Worm (Caenorhabditis elegans) whole organism, young adult: ENCODE results near the gene nos-1.

Experiments
- B0035.1 ChIP-seq: sonication (generic microtip); optimal IDR thresholded peaks from 2 replicates; lab custom pipeline; 2016; ENCODE audit warnings: missing genetic modification characterization, mild to moderate bottlenecking, missing compliant biosample characterization, missing genotype, missing genetic modification reagents
- F10E7.11 ChIP-seq: sonication (generic microtip); optimal IDR thresholded peaks from 2 replicates; lab custom pipeline; 2017; ENCODE audit warnings: mild to moderate bottlenecking, missing genetic modification characterization, moderate library complexity, missing compliant biosample characterization
- F33H1.4 ChIP-seq: fragments of 200-800 bp; sonication (Bioruptor generic); IDR thresholded peaks from 2 replicates; pipeline ENCODE4 v1.3.6; 2022; ENCODE audit warnings: missing genetic modification reagents, missing genetic modification characterization, missing compliant biosample characterization
- F49E8.2 ChIP-seq: sonication (generic microtip); optimal IDR thresholded peaks from 3 replicates; lab custom pipeline; 2017; ENCODE audit warnings: missing genetic modification characterization, mild to moderate bottlenecking, missing compliant biosample characterization, antibody characterized with exemption, moderate library complexity; ENCODE audit not compliant: insufficient read depth
- T07F8.4 ChIP-seq: sonication (generic microtip); optimal IDR thresholded peaks from 2 replicates; lab custom pipeline; 2016; ENCODE audit warnings: mild to moderate bottlenecking, missing genetic modification characterization, moderate library complexity, missing compliant biosample characterization
- Y95B8A.8 ChIP-seq: fragments of 200-800 bp; sonication (Bioruptor generic); IDR thresholded peaks from 2 replicates; pipeline ENCODE4 v1.3.6; 2022; ENCODE audit warnings: missing genetic modification reagents, missing genetic modification characterization, missing compliant biosample characterization
- akir-1 ChIP-seq: fragments of 200-800 bp; sonication (Bioruptor generic); optimal IDR thresholded peaks from 2 replicates; lab custom pipeline; 2018; ENCODE audit warnings: mild to moderate bottlenecking, missing genetic modification characterization, moderate library complexity, missing compliant biosample characterization
- atf-7 ChIP-seq: sonication (generic microtip); optimal IDR thresholded peaks from 2 replicates; lab custom pipeline; 2017; ENCODE audit warnings: mild to moderate bottlenecking, missing genetic modification characterization, missing compliant biosample characterization
- bed-2 ChIP-seq: fragments of 200-800 bp; sonication (Bioruptor generic); IDR thresholded peaks from 2 replicates; pipeline ENCODE4 v1.3.6; 2022; ENCODE audit warnings: missing genetic modification reagents, missing genetic modification characterization, missing compliant biosample characterization
- cebp-1 ChIP-seq, 2 experiments: fragments of 200-800 bp in 1 of 2; sonication (Bioruptor generic) in 1 of 2; sonication (generic microtip) in 1 of 2; IDR thresholded peaks in 1 of 2; optimal IDR thresholded peaks in 1 of 2; 2 replicates each; pipeline versions ENCODE4 v1.3.6 to Lab custom; 2017 to 2022; ENCODE audit warnings: missing compliant biosample characterization in 2 of 2, missing genetic modification characterization in 2 of 2, mild to moderate bottlenecking in 1 of 2, missing genetic modification reagents in 1 of 2, moderate library complexity in 1 of 2
- ceh-91 ChIP-seq: fragments of 200-800 bp; sonication (Bioruptor generic); IDR thresholded peaks from 2 replicates; pipeline ENCODE4 v1.3.6; 2022; ENCODE audit warnings: missing genetic modification reagents, missing genetic modification characterization, missing compliant biosample characterization
- chd-7 ChIP-seq: sonication (generic microtip); optimal IDR thresholded peaks from 2 replicates; lab custom pipeline; 2016; ENCODE audit warnings: mild to moderate bottlenecking, missing genetic modification characterization, moderate library complexity, missing compliant biosample characterization
- egl-18 ChIP-seq: fragments of 200-800 bp; sonication (Bioruptor generic); IDR thresholded peaks from 2 replicates; pipeline ENCODE4 v1.3.6; 2022; ENCODE audit warnings: missing genetic modification reagents, missing genetic modification characterization, missing compliant biosample characterization
- egl-44 ChIP-seq: fragments of 200-800 bp; sonication (Bioruptor generic); IDR thresholded peaks from 2 replicates; pipeline ENCODE4 v1.3.6; 2022; ENCODE audit warnings: missing genetic modification reagents, missing genetic modification characterization, missing compliant biosample characterization
- egrh-3 ChIP-seq: fragments of 200-800 bp; sonication (Bioruptor generic); IDR thresholded peaks from 2 replicates; pipeline ENCODE4 v1.3.6; 2022; ENCODE audit warnings: missing genetic modification reagents, missing genetic modification characterization, missing compliant biosample characterization
- ekl-4 ChIP-seq: fragments of 200-800 bp; sonication (Bioruptor generic); IDR thresholded peaks from 2 replicates; pipeline ENCODE4 v1.3.6; 2022; ENCODE audit warnings: missing genetic modification reagents, missing genetic modification characterization, missing compliant biosample characterization
- fkh-3 ChIP-seq: sonication (generic microtip); optimal IDR thresholded peaks from 2 replicates; lab custom pipeline; 2016; ENCODE audit warnings: mild to moderate bottlenecking, missing genetic modification characterization, missing compliant biosample characterization
- gei-17 ChIP-seq: fragments of 200-800 bp; sonication (Bioruptor generic); optimal IDR thresholded peaks from 2 replicates; lab custom pipeline; 2018; ENCODE audit warnings: mild to moderate bottlenecking, missing genetic modification characterization, missing compliant biosample characterization
- hlh-12 ChIP-seq: sonication (generic microtip); optimal IDR thresholded peaks from 2 replicates; lab custom pipeline; 2016; ENCODE audit warnings: missing genetic modification characterization, missing compliant biosample characterization
- hmg-20 ChIP-seq: fragments of 200-800 bp; sonication (Bioruptor generic); IDR thresholded peaks from 2 replicates; pipeline ENCODE4 v1.3.6; 2022; ENCODE audit warnings: missing genetic modification reagents, missing genetic modification characterization, missing compliant biosample characterization
- let-526 ChIP-seq: fragments of 200-800 bp; sonication (Bioruptor generic); IDR thresholded peaks from 2 replicates; pipeline ENCODE4 v1.3.6; 2022; ENCODE audit warnings: missing genetic modification reagents, missing genetic modification characterization, missing compliant biosample characterization
- lin-26 ChIP-seq: fragments of 200-800 bp; sonication (Bioruptor generic); IDR thresholded peaks from 2 replicates; pipeline ENCODE4 v1.3.6; 2022; ENCODE audit warnings: missing genetic modification reagents, missing genetic modification characterization, missing compliant biosample characterization
- lsl-1 ChIP-seq: fragments of 200-800 bp; sonication (Bioruptor generic); optimal IDR thresholded peaks from 2 replicates; lab custom pipeline; 2018; ENCODE audit warnings: mild to moderate bottlenecking, missing genetic modification characterization, moderate library complexity, missing compliant biosample characterization
- madf-6 ChIP-seq: fragments of 200-800 bp; sonication (Bioruptor generic); IDR thresholded peaks from 2 replicates; pipeline ENCODE4 v1.3.6; 2022; ENCODE audit warnings: missing genetic modification reagents, missing genetic modification characterization, missing compliant biosample characterization
- mcd-1 ChIP-seq: fragments of 200-800 bp; sonication (Bioruptor generic); IDR thresholded peaks from 2 replicates; pipeline ENCODE4 v1.3.6; 2022; ENCODE audit warnings: missing genetic modification reagents, missing genetic modification characterization, missing compliant biosample characterization
- nfya-1 ChIP-seq: sonication (generic microtip); optimal IDR thresholded peaks from 2 replicates; lab custom pipeline; 2017; ENCODE audit warnings: antibody characterized with exemption, missing compliant biosample characterization, missing genetic modification characterization, borderline replicate concordance; ENCODE audit not compliant: insufficient read depth
- nfya-2 ChIP-seq: fragments of 200-800 bp; sonication (Bioruptor generic); IDR thresholded peaks from 2 replicates; pipeline ENCODE4 v1.3.6; 2022; ENCODE audit warnings: missing genetic modification reagents, missing genetic modification characterization, missing compliant biosample characterization
- nhr-90 ChIP-seq: sonication (generic microtip); optimal IDR thresholded peaks from 2 replicates; lab custom pipeline; 2016; ENCODE audit warnings: missing genotype, mild to moderate bottlenecking, missing genetic modification characterization, missing compliant biosample characterization
- rec-8 ChIP-seq, 2 experiments: sonication (generic microtip); optimal IDR thresholded peaks; 2 replicates each; lab custom pipeline; 2016; ENCODE audit warnings: mild to moderate bottlenecking in 2 of 2, missing genetic modification characterization in 2 of 2, missing genetic modification reagents in 2 of 2, missing genotype in 2 of 2, missing biosample characterization in 1 of 2, missing compliant biosample characterization in 1 of 2, moderate library complexity in 1 of 2
- rpc-1 ChIP-seq, 2 experiments: fragments of 150-350 bp in 1 of 2; sonication (generic microtip) in 1 of 2; optimal IDR thresholded peaks; 2 replicates each; lab custom pipeline; 2014 to 2018; ENCODE audit warnings: missing biosample characterization in 1 of 2, missing genetic modification characterization in 1 of 2, missing genetic modification reagents in 1 of 2, missing genotype in 1 of 2
- sdz-38 ChIP-seq: sonication (generic microtip); optimal IDR thresholded peaks from 2 replicates; lab custom pipeline; 2016; ENCODE audit warnings: missing genotype, missing genetic modification characterization, missing compliant biosample characterization
- snpc-1.1 ChIP-seq: sonication (generic microtip); optimal IDR thresholded peaks from 2 replicates; lab custom pipeline; 2017; ENCODE audit warnings: missing genetic modification characterization, mild to moderate bottlenecking, missing compliant biosample characterization, antibody characterized with exemption, moderate library complexity, missing genotype, missing genetic modification reagents; ENCODE audit not compliant: insufficient read depth
- snpc-1.3 ChIP-seq: sonication (generic microtip); optimal IDR thresholded peaks from 2 replicates; lab custom pipeline; 2017; ENCODE audit warnings: missing genetic modification characterization, mild to moderate bottlenecking, missing compliant biosample characterization, antibody characterized with exemption, moderate library complexity, missing genotype, missing genetic modification reagents; ENCODE audit not compliant: insufficient read depth
- tbp1 ChIP-seq: fragments of 200-800 bp; sonication (Bioruptor generic); optimal IDR thresholded peaks from 2 replicates; lab custom pipeline; 2018; ENCODE audit warnings: mild to moderate bottlenecking, missing genetic modification characterization, missing compliant biosample characterization
- unc-62 ChIP-seq: fragments of 150-350 bp; optimal IDR thresholded peaks from 2 replicates; lab custom pipeline; 2014; ENCODE audit warnings: missing biosample characterization, missing genetic modification reagents, missing genetic modification characterization
- xnd-1 ChIP-seq: sonication (generic microtip); optimal IDR thresholded peaks from 2 replicates; lab custom pipeline; 2016; ENCODE audit warnings: missing genotype, missing genetic modification reagents, missing genetic modification characterization, missing compliant biosample characterization
- zim-3 ChIP-seq: sonication (generic microtip); optimal IDR thresholded peaks from 2 replicates; lab custom pipeline; 2017; ENCODE audit warnings: mild to moderate bottlenecking, missing genetic modification characterization, moderate library complexity, missing compliant biosample characterization
- ztf-25 ChIP-seq: fragments of 200-800 bp; sonication (Bioruptor generic); IDR thresholded peaks from 2 replicates; pipeline ENCODE4 v1.3.6; 2022; ENCODE audit warnings: missing genetic modification reagents, missing genetic modification characterization, missing compliant biosample characterization

Gene nos-1

DNA sequence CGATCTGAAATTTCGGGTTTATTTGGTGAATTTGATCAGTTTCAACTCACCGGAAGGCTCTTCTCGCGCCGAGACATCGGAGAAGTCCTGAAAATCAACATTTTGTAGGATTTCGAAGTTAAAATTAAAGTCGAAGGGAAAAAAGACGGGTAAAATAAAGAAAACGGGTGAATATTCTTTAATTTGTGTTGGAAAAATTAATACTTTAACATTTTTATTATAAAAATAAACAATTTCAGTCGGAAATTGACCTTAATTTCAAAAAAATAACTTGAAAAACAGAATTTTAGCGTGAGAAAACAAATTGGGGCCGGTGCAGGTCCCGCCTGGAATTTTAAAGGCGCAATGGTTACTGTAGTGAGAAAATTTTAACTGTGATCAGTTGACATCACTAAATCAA is at the start of gene nos-1:
nos-1 (minus strand) TSS at position 101 of the 400 bp plus-strand sequence.
- TF ChIP-seq lsl-1 (GFP tag; lab: Kevin White, UChicago) (peak; percentile 66), T07F8.4 (tag; lab: Kevin White, UChicago) (no peak), zim-3 (tag; lab: Kevin White, UChicago) (no peak), F33H1.4 (0 out of 2 replicates have a peak, but pooled peaks have one; percentile 24), hmg-20 (GFP tag; lab: Robert Waterston, UW) (no peak), atf-7 (tag; lab: Kevin White, UChicago) (no peak)

DNA sequence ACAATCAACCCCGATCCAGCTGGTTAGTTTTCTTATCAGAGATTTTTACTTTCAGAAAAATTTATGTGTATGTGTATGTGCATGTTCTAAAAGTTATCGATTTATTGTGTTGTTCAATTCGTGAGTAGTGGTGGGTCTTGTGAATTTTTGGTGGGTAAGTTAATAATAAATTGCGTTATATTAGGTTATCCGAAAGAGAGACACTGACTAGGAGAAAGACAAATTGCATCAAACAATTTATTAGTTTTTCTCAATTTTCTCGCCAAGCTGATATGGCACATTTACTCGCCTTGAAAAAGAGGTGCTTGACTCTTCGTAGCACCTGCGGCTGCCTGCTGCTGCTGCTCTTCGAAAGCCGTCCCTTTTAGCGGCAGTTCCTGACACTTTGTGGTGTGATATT is 46.1 kb upstream of the nos-1 start:
- no peak for TF ChIP-seq ekl-4 (GFP tag; lab: Robert Waterston, UW)
- 0 out of 2 replicates have a peak, but pooled peaks have one; percentile 9 for TF ChIP-seq mcd-1 (GFP tag; lab: Robert Waterston, UW)
- no peak for TF ChIP-seq egl-44
- no peak for TF ChIP-seq madf-6 (GFP tag; lab: Robert Waterston, UW)
- no peak for TF ChIP-seq gei-17
- no peak for TF ChIP-seq snpc-1.3 (tag; lab: Kevin White, UChicago)
- no peak for TF ChIP-seq F49E8.2 (tag; lab: Kevin White, UChicago)
- TF ChIP-seq, all 124 proteins: peak for 1

DNA sequence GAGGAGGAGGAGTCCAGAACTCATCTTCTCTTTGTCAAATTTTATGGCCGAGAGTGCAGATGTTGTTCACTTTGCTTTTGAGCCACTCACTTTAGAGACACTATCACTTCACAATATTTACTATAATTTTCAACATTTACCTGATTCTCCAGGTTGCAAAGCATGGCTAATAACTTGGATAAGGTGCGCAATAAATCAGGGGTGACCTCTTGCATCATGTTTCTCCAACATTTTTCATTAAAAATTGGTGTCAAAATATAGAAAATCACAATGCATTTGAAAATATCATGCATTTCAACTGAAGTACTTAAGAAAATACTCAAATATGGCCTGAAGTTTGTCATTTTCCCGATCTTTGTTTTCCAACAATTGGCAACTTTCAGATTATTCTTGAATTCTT is 42.6 kb upstream of the nos-1 start:
- TF ChIP-seq bed-2 (GFP tag; lab: Robert Waterston, UW) (no peak), akir-1 (GFP tag; lab: Kevin White, UChicago) (no peak), fkh-3 (no peak), xnd-1 (tag; lab: Kevin White, UChicago) (no peak), F49E8.2 (tag; lab: Kevin White, UChicago) (no peak), rec-8 (tag; optimal IDR thresholded peaks at IDR 0.05; lab: Kevin White, UChicago) (no peak), egrh-3 (no peak), nhr-90 (no peak), nfya-1 (no peak), egl-18 (GFP tag; lab: Robert Waterston, UW) (no peak), tbp1 (GFP tag; lab: Kevin White, UChicago) (no peak), egl-44 (no peak), B0035.1 (tag; lab: Kevin White, UChicago) (no peak), rpc-1 (optimal IDR thresholded peaks at IDR 0.05; lab: Kevin White, UChicago) (no peak), rpc-1 (tag; optimal IDR thresholded peaks at IDR 0.05; lab: Kevin White, UChicago) (no peak), let-526 (no peak), nfya-2 (GFP tag; lab: Robert Waterston, UW) (no peak), lin-26 (GFP tag; lab: Robert Waterston, UW) (no peak), hlh-12 (tag; lab: Kevin White, UChicago) (no peak)
- TF ChIP-seq, all 124 proteins: peak for 0

- TF ChIP-seq chd-7 (tag; lab: Kevin White, UChicago), result no peak
- no peak for TF ChIP-seq ztf-25 (GFP tag; lab: Robert Waterston, UW)
- TF ChIP-seq F10E7.11 (tag; lab: Kevin White, UChicago), result no peak
- TF ChIP-seq Y95B8A.8 (GFP tag; lab: Robert Waterston, UW), result no peak
- no peak for TF ChIP-seq ceh-91 (GFP tag; lab: Robert Waterston, UW)
- TF ChIP-seq cebp-1 (GFP tag; IDR thresholded peaks at IDR 0.05; lab: Robert Waterston, UW), result no peak
- TF ChIP-seq cebp-1 (tag; optimal IDR thresholded peaks at IDR 0.05; lab: Kevin White, UChicago), result no peak
- no peak for TF ChIP-seq sdz-38 (tag; lab: Kevin White, UChicago)
- TF ChIP-seq F33H1.4, result no peak
- TF ChIP-seq bed-2 (GFP tag; lab: Robert Waterston, UW), result no peak
- TF ChIP-seq snpc-1.1, result no peak
- no peak for TF ChIP-seq let-526
- TF ChIP-seq unc-62 (GFP tag; lab: Kevin White, UChicago), result no peak
These were observed 40.8 kb upstream of the nos-1 start for ce11 chrII:10993607-10994229.
